Fruit fly (Drosophila melanogaster) whole organism, embryonic: ENCODE data around the gene CG31551.

Experiments
- Awh ChIP-seq: fragments of 200-800 bp; sonication (Bioruptor generic); IDR thresholded peaks from 2 replicates; pipeline ENCODE4, ENCODE4 v1.3.6; 2022; ENCODE audit warnings: missing biosample characterization, missing genetic modification characterization
- CG1024 ChIP-seq: fragments of 200-800 bp; sonication (Bioruptor generic); IDR thresholded peaks from 2 replicates; pipeline ENCODE4 v1.3.6; 2022; ENCODE audit warnings: missing biosample characterization, missing genetic modification characterization
- CG10267 ChIP-seq: fragments of 200-800 bp; sonication (Bioruptor generic); optimal IDR thresholded peaks from 2 replicates; lab custom pipeline; 2018; ENCODE audit warnings: missing biosample characterization, mild to moderate bottlenecking, missing genetic modification characterization, moderate library complexity
- CG10654 ChIP-seq: fragments of 200-800 bp; sonication (Bioruptor generic); optimal IDR thresholded peaks from 2 replicates; lab custom pipeline; 2016; ENCODE audit warnings: missing biosample characterization, missing genetic modification characterization
- CG14050 ChIP-seq: fragments of 200-800 bp; sonication (Bioruptor generic); IDR thresholded peaks from 3 replicates; pipeline ENCODE4 v1.3.6; 2022; ENCODE audit warnings: missing biosample characterization, missing genetic modification characterization
- CG17361 ChIP-seq: fragments of 200-800 bp; sonication (Bioruptor generic); IDR thresholded peaks from 3 replicates; pipeline ENCODE4 v1.3.6; 2022; ENCODE audit warnings: missing biosample characterization, missing genetic modification characterization
- CG17612 ChIP-seq: fragments of 200-800 bp; sonication (Bioruptor generic); IDR thresholded peaks from 2 replicates; pipeline ENCODE4 v1.3.6; 2022; ENCODE audit warnings: missing biosample characterization, missing genetic modification characterization
- CG18764 ChIP-seq: fragments of 200-800 bp; sonication (Bioruptor generic); optimal IDR thresholded peaks from 3 replicates; lab custom pipeline; 2016; ENCODE audit warnings: missing biosample characterization, missing genetic modification characterization
- CG2120 ChIP-seq: fragments of 200-800 bp; sonication (Bioruptor generic); optimal IDR thresholded peaks from 3 replicates; lab custom pipeline; 2016; ENCODE audit warnings: missing biosample characterization, missing genetic modification characterization
- CG2889 ChIP-seq: fragments of 200-800 bp; sonication (Bioruptor generic); IDR thresholded peaks from 3 replicates; pipeline ENCODE4 v1.3.6; 2022; ENCODE audit warnings: missing biosample characterization, missing genetic modification characterization
- CG31388 ChIP-seq: fragments of 200-800 bp; sonication (Bioruptor generic); optimal IDR thresholded peaks from 2 replicates; lab custom pipeline; 2016; ENCODE audit warnings: missing biosample characterization, missing genetic modification characterization
- CG32532 ChIP-seq: fragments of 200-800 bp; sonication (Bioruptor generic); IDR thresholded peaks from 2 replicates; pipeline ENCODE4 v1.3.6; 2022; ENCODE audit warnings: missing biosample characterization, missing genetic modification characterization
- CG32767 ChIP-seq: fragments of 200-800 bp; sonication (Bioruptor generic); IDR thresholded peaks from 2 replicates; pipeline ENCODE4 v1.3.6; 2022; ENCODE audit warnings: missing biosample characterization, missing genetic modification characterization
- CG3281 ChIP-seq: fragments of 200-800 bp; sonication (Bioruptor generic); optimal IDR thresholded peaks from 3 replicates; lab custom pipeline; 2017; ENCODE audit warnings: missing biosample characterization, mild to moderate bottlenecking, missing genetic modification characterization
- CG43689 ChIP-seq: fragments of 200-800 bp; sonication (Bioruptor generic); IDR thresholded peaks from 2 replicates; pipeline ENCODE4 v1.3.6; 2022; ENCODE audit warnings: missing biosample characterization, missing genetic modification characterization
- CG5953 ChIP-seq: fragments of 200-800 bp; sonication (Bioruptor generic); IDR thresholded peaks from 2 replicates; pipeline ENCODE4 v1.3.6; 2022; ENCODE audit warnings: missing biosample characterization, missing genetic modification characterization
- CG9876 ChIP-seq: fragments of 200-800 bp; sonication (Bioruptor generic); optimal IDR thresholded peaks from 2 replicates; lab custom pipeline; 2016; ENCODE audit warnings: missing biosample characterization, missing genetic modification characterization
- D ChIP-seq, 2 experiments: fragments of 200-800 bp in 1 of 2; fragments of >200 bp in 1 of 2; sonication (Bioruptor generic) in 1 of 2; optimal IDR thresholded peaks; 2 replicates in 1 of 2; 3 replicates in 1 of 2; lab custom pipeline; 2017; ENCODE audit warnings: mild to moderate bottlenecking in 1 of 2, missing biosample characterization in 1 of 2, missing genetic modification characterization in 1 of 2, missing genetic modification reagents in 1 of 2
- D19A ChIP-seq: fragments of 200-800 bp; optimal IDR thresholded peaks from 3 replicates; lab custom pipeline; 2019; ENCODE audit warnings: missing biosample characterization, mild to moderate bottlenecking, missing genetic modification characterization, moderate library complexity
- Dad ChIP-seq: fragments of 200-800 bp; sonication (Bioruptor generic); optimal IDR thresholded peaks from 3 replicates; lab custom pipeline; 2016; ENCODE audit warnings: missing biosample characterization, missing genetic modification characterization
- Drgx ChIP-seq: fragments of 200-800 bp; sonication (Bioruptor generic); IDR thresholded peaks from 2 replicates; pipeline ENCODE4 v1.3.6; 2022; ENCODE audit warnings: missing biosample characterization, missing genetic modification characterization
- Mes4 ChIP-seq: fragments of 200-800 bp; sonication (Bioruptor generic); optimal IDR thresholded peaks from 2 replicates; lab custom pipeline; 2016; ENCODE audit warnings: missing biosample characterization, missing genetic modification characterization
- NK7.1 ChIP-seq: fragments of 200-800 bp; sonication (Bioruptor generic); optimal IDR thresholded peaks from 3 replicates; lab custom pipeline; 2016; ENCODE audit warnings: missing biosample characterization, missing genetic modification characterization
- Opbp ChIP-seq: fragments of 200-800 bp; sonication (Bioruptor generic); IDR thresholded peaks from 3 replicates; pipeline ENCODE4 v1.3.6; 2022; ENCODE audit warnings: missing biosample characterization, missing genetic modification characterization; ENCODE audit not compliant: partially characterized antibody
- Ptx1 ChIP-seq: fragments of 200-800 bp; sonication (Bioruptor generic); IDR thresholded peaks from 2 replicates; pipeline ENCODE4 v1.3.6; 2022; ENCODE audit warnings: missing biosample characterization, missing genetic modification characterization
- Scr ChIP-seq: fragments of 200-800 bp; sonication (Bioruptor generic); IDR thresholded peaks from 2 replicates; pipeline ENCODE4 v1.3.6; 2022; ENCODE audit warnings: missing biosample characterization, missing genetic modification characterization; ENCODE audit not compliant: partially characterized antibody
- Six4 ChIP-seq: fragments of 200-800 bp; sonication (Bioruptor generic); optimal IDR thresholded peaks from 2 replicates; lab custom pipeline; 2016; ENCODE audit warnings: missing biosample characterization, missing genetic modification characterization
- Trl ChIP-seq, 3 experiments: fragments of >200 bp in 2 of 3; fragments of 200-800 bp in 1 of 3; sonication (Bioruptor generic) in 1 of 3; optimal IDR thresholded peaks; 2 replicates in 1 of 3; 3 replicates in 2 of 3; lab custom pipeline; 2016 to 2017; ENCODE audit warnings: missing biosample characterization in 1 of 3, missing genetic modification characterization in 1 of 3
- ac ChIP-seq: fragments of 200-800 bp; sonication (Bioruptor generic); optimal IDR thresholded peaks from 3 replicates; lab custom pipeline; 2017; ENCODE audit warnings: missing biosample characterization, mild to moderate bottlenecking, missing genetic modification characterization
- bab2 ChIP-seq: fragments of 200-800 bp; sonication (Bioruptor generic); optimal IDR thresholded peaks from 2 replicates; lab custom pipeline; 2016; ENCODE audit warnings: missing biosample characterization, missing genetic modification characterization
- bcd ChIP-seq: fragments of 200-800 bp; sonication (Bioruptor generic); optimal IDR thresholded peaks from 2 replicates; lab custom pipeline; 2017; ENCODE audit warnings: missing biosample characterization, mild to moderate bottlenecking, missing genetic modification characterization
- cg ChIP-seq: fragments of 200-800 bp; sonication (Bioruptor generic); optimal IDR thresholded peaks from 3 replicates; lab custom pipeline; 2019; ENCODE audit warnings: missing biosample characterization, mild to moderate bottlenecking, missing genetic modification characterization, moderate library complexity
- da ChIP-seq: fragments of 200-800 bp; sonication (Bioruptor generic); optimal IDR thresholded peaks from 2 replicates; lab custom pipeline; 2016; ENCODE audit warnings: missing biosample characterization, missing genetic modification characterization
- disco-r ChIP-seq: fragments of 200-800 bp; sonication (Bioruptor generic); optimal IDR thresholded peaks from 2 replicates; lab custom pipeline; 2016; ENCODE audit warnings: missing biosample characterization, missing genetic modification characterization
- esg ChIP-seq: fragments of 200-800 bp; sonication (Bioruptor generic); conservative IDR thresholded peaks from 2 replicates; pipeline ENCODE4 v1.3.6; 2022; ENCODE audit warnings: missing biosample characterization, missing genetic modification characterization
- gce ChIP-seq: fragments of 200-800 bp; sonication (Bioruptor generic); IDR thresholded peaks from 3 replicates; pipeline ENCODE4 v1.3.6; 2022; ENCODE audit warnings: missing biosample characterization, missing genetic modification characterization
- h ChIP-seq: fragments of >200 bp; optimal IDR thresholded peaks from 2 replicates; lab custom pipeline; 2017
- hth ChIP-seq: fragments of >200 bp; optimal IDR thresholded peaks from 2 replicates; lab custom pipeline; 2017; ENCODE audit warnings: inconsistent platforms
- jing ChIP-seq: fragments of 200-800 bp; sonication (Bioruptor generic); optimal IDR thresholded peaks from 2 replicates; lab custom pipeline; 2018; ENCODE audit warnings: missing biosample characterization, mild to moderate bottlenecking, missing genetic modification characterization
- kah ChIP-seq: fragments of 200-800 bp; sonication (Bioruptor generic); optimal IDR thresholded peaks from 2 replicates; lab custom pipeline; 2018; ENCODE audit warnings: missing biosample characterization, mild to moderate bottlenecking, missing genetic modification characterization
- prd ChIP-seq, 3 experiments: fragments of >200 bp in 2 of 3; fragments of 200-800 bp in 1 of 3; sonication (Bioruptor generic) in 1 of 3; optimal IDR thresholded peaks in 2 of 3; IDR thresholded peaks in 1 of 3; 2 replicates in 2 of 3; 3 replicates in 1 of 3; pipeline versions ENCODE4 v1.3.6 to Lab custom; 2017 to 2022; ENCODE audit warnings: missing biosample characterization in 1 of 3, missing genetic modification characterization in 1 of 3
- pros ChIP-seq: fragments of 200-800 bp; sonication (Bioruptor generic); optimal IDR thresholded peaks from 3 replicates; lab custom pipeline; 2019; ENCODE audit warnings: missing biosample characterization, mild to moderate bottlenecking, missing genetic modification characterization, moderate library complexity
- ranshi ChIP-seq: fragments of 200-800 bp; sonication (Bioruptor generic); IDR thresholded peaks from 2 replicates; pipeline ENCODE4 v1.3.6; 2022; ENCODE audit warnings: missing biosample characterization, missing genetic modification characterization
- row ChIP-seq: fragments of 200-800 bp; sonication (Bioruptor generic); IDR thresholded peaks from 3 replicates; pipeline ENCODE4 v1.3.6; 2022; ENCODE audit warnings: missing biosample characterization, missing genetic modification characterization
- run ChIP-seq: fragments of 200-800 bp; sonication (Bioruptor generic); optimal IDR thresholded peaks from 3 replicates; lab custom pipeline; 2018; ENCODE audit warnings: missing biosample characterization, mild to moderate bottlenecking, missing genetic modification characterization
- slbo ChIP-seq: fragments of 200-800 bp; sonication (Bioruptor generic); IDR thresholded peaks from 2 replicates; pipeline ENCODE4 v1.3.6; 2022; ENCODE audit warnings: missing biosample characterization, missing genetic modification characterization
- tna ChIP-seq: fragments of 200-800 bp; sonication (Bioruptor generic); IDR thresholded peaks from 2 replicates; pipeline ENCODE4 v1.3.6; 2022; ENCODE audit warnings: missing biosample characterization, missing genetic modification characterization; ENCODE audit not compliant: partially characterized antibody
- usp ChIP-seq: fragments of >200 bp; optimal IDR thresholded peaks from 2 replicates; lab custom pipeline; 2017; ENCODE audit warnings: missing biosample characterization, missing genetic modification characterization
- zfh1 ChIP-seq: fragments of 200-800 bp; sonication (Bioruptor generic); IDR thresholded peaks from 3 replicates; pipeline ENCODE4 v1.3.6; 2022; ENCODE audit warnings: missing biosample characterization, missing genetic modification characterization

The CG31551 gene

dm6 chr3R:5606477-5606876 is 21.2 kb upstream of the CG31551 start, which contains the start of gene asl (continued):
- TF ChIP-seq CG2120 (peak; percentile 71), Six4 (GFP tag; lab: Kevin White, UChicago) (no peak), D (optimal IDR thresholded peaks at IDR 0.05; lab: Kevin White, UChicago) (no peak), D (GFP tag; optimal IDR thresholded peaks at IDR 0.05; lab: Kevin White, UChicago) (peak; percentile 44), CG10654 (GFP tag; lab: Kevin White, UChicago) (peak; percentile 17), Trl (optimal IDR thresholded peaks at IDR 0.05; lab: Kevin White, UChicago) (no peak), Trl (GFP tag; optimal IDR thresholded peaks at IDR 0.05; lab: Kevin White, UChicago) (peak; percentile 31), Drgx (GFP tag; lab: Robert Waterston, UW) (peak; percentile 34; the same call in 1 of the 2 replicates), bab2 (GFP tag; lab: Kevin White, UChicago) (peak; percentile 36), bcd (GFP tag; lab: Kevin White, UChicago) (peak; percentile 62), CG32767 (0 out of 2 replicates have a peak, but pooled peaks have one; percentile 43), ac (GFP tag; lab: Kevin White, UChicago) (no peak), Dad (peak; percentile 7), CG18764 (GFP tag; lab: Kevin White, UChicago) (peak; percentile 63), disco-r (peak; percentile 54), hth (lab: Kevin White, UChicago) (no peak), ranshi (GFP tag; lab: Robert Waterston, UW) (0 out of 2 replicates have a peak, but pooled peaks have one; percentile 15), tna (GFP tag; lab: Robert Waterston, UW) (no peak), NK7.1 (GFP tag; lab: Kevin White, UChicago) (no peak), CG17612 (GFP tag; lab: Robert Waterston, UW) (no peak), h (lab: Kevin White, UChicago) (no peak), CG9876 (GFP tag; lab: Kevin White, UChicago) (peak; percentile 19), CG17361 (GFP tag; lab: Robert Waterston, UW) (peak; percentile 83), CG2889 (no peak), gce (0 out of 3 replicates have a peak, but pooled peaks have one; percentile 50), run (tag; lab: Kevin White, UChicago) (no peak), CG32532 (GFP tag; lab: Robert Waterston, UW) (peak; percentile 76), Awh (GFP tag; lab: Robert Waterston, UW) (0 out of 2 replicates have a peak, but pooled peaks have one; percentile 21), esg (GFP tag; lab: Robert Waterston, UW) (peak; percentile 40; the same call in 1 of the 2 replicates), CG43689 (no peak), Opbp (no peak), D19A (tag; lab: Kevin White, UChicago) (peak; percentile 60), CG3281 (peak; percentile 61), CG1024 (GFP tag; lab: Robert Waterston, UW) (peak; percentile 37; the same call in 1 of the 2 replicates), usp (GFP tag; lab: Kevin White, UChicago) (no peak), da (GFP tag; lab: Kevin White, UChicago) (no peak), pros (no peak), zfh1 (GFP tag; lab: Robert Waterston, UW) (peak; percentile 53; the same call in 1 of the 3 replicates), Ptx1 (GFP tag; lab: Robert Waterston, UW) (peak; percentile 65), CG10267 (peak; percentile 80), kah (GFP tag; lab: Kevin White, UChicago) (no peak), CG31388 (no peak), CG5953 (GFP tag; lab: Robert Waterston, UW) (peak; percentile 58; the same call in 1 of the 2 replicates), cg (GFP tag; lab: Kevin White, UChicago) (peak; percentile 41), Mes4 (GFP tag; lab: Kevin White, UChicago) (peak; percentile 34), row (GFP tag; lab: Robert Waterston, UW) (peak; percentile 87), Scr (GFP tag; lab: Robert Waterston, UW) (0 out of 2 replicates have a peak, but pooled peaks have one; percentile 20), prd (optimal IDR thresholded peaks at IDR 0.05; lab: Kevin White, UChicago) (no peak), prd (GFP tag; IDR thresholded peaks at IDR 0.05; lab: Robert Waterston, UW) (peak; percentile 39; the same call in 1 of the 3 replicates), jing (GFP tag; lab: Kevin White, UChicago) (no peak), slbo (GFP tag; lab: Robert Waterston, UW) (peak; percentile 62), CG14050 (GFP tag; lab: Robert Waterston, UW) (peak; percentile 37; the same call in 1 of the 3 replicates)
